Worm (Caenorhabditis elegans) whole organism, L2 larva: Measurements from ENCODE around the gene srh-95.

Experiments
- fos-1 ChIP-seq: fragments of 150-350 bp; optimal IDR thresholded peaks from 2 replicates; lab custom pipeline; 2014; ENCODE audit warnings: missing biosample characterization, missing genetic modification characterization
- nhr-21 ChIP-seq: fragments of 150-350 bp; optimal IDR thresholded peaks from 2 replicates; lab custom pipeline; 2014; ENCODE audit warnings: missing biosample characterization, missing genetic modification characterization
- nhr-237 ChIP-seq: fragments of 150-350 bp; optimal IDR thresholded peaks from 2 replicates; lab custom pipeline; 2014; ENCODE audit warnings: missing biosample characterization, missing genetic modification characterization

- no peak for TF ChIP-seq nhr-237
- no peak for TF ChIP-seq nhr-21 (tag; lab: Kevin White, UChicago)
- no peak for TF ChIP-seq fos-1 (tag; lab: Kevin White, UChicago)
Observed at ce11 chrV:16210257-16211002, 36.2 kb upstream of the srh-95 start, which contains the start of gene F11A5.16.
